Fruit fly (Drosophila melanogaster) whole organism, pupa: ENCODE measurements around the gene CG32486.

Experiments
- CG10348 ChIP-seq: fragments of 200-800 bp; sonication (Bioruptor generic); IDR thresholded peaks from 2 replicates; pipeline ENCODE4 v1.3.6; 2022; ENCODE audit warnings: missing biosample characterization, missing genetic modification characterization
- CG12605 ChIP-seq: fragments of 200-800 bp; sonication (Bioruptor generic); IDR thresholded peaks from 2 replicates; pipeline ENCODE4 v1.3.6; 2022; ENCODE audit warnings: missing biosample characterization, missing genetic modification characterization
- CG13204 ChIP-seq: fragments of 200-800 bp; sonication (Bioruptor generic); optimal IDR thresholded peaks from 2 replicates; lab custom pipeline; 2018; ENCODE audit warnings: missing biosample characterization, mild to moderate bottlenecking, missing genetic modification characterization, moderate library complexity
- CG14655 ChIP-seq: fragments of 200-800 bp; sonication (Bioruptor generic); optimal IDR thresholded peaks from 3 replicates; lab custom pipeline; 2017; ENCODE audit warnings: mild to moderate bottlenecking, missing biosample characterization, missing genetic modification reagents, missing genetic modification characterization
- CG15710 ChIP-seq: fragments of 200-800 bp; sonication (Bioruptor generic); optimal IDR thresholded peaks from 2 replicates; lab custom pipeline; 2018; ENCODE audit warnings: missing biosample characterization, mild to moderate bottlenecking, missing genetic modification characterization, moderate library complexity
- CG17806 ChIP-seq: fragments of 200-800 bp; sonication (Bioruptor generic); optimal IDR thresholded peaks from 2 replicates; lab custom pipeline; 2018; ENCODE audit warnings: missing biosample characterization, mild to moderate bottlenecking, missing genetic modification characterization, moderate library complexity
- CG32121 ChIP-seq: fragments of 200-800 bp; sonication (Bioruptor generic); IDR thresholded peaks from 2 replicates; pipeline ENCODE4 v1.3.6; 2022; ENCODE audit warnings: missing biosample characterization, missing genetic modification characterization
- CG34367 ChIP-seq: fragments of 200-800 bp; sonication (Bioruptor generic); optimal IDR thresholded peaks from 2 replicates; lab custom pipeline; 2018; ENCODE audit warnings: missing biosample characterization, mild to moderate bottlenecking, missing genetic modification characterization
- CG4496 ChIP-seq: fragments of 200-800 bp; sonication (Bioruptor generic); IDR thresholded peaks from 3 replicates; pipeline ENCODE4 v1.3.6; 2022; ENCODE audit warnings: missing biosample characterization, missing genetic modification characterization
- CG8159 ChIP-seq: fragments of 200-800 bp; sonication (Bioruptor generic); optimal IDR thresholded peaks from 3 replicates; lab custom pipeline; 2018; ENCODE audit warnings: missing biosample characterization, mild to moderate bottlenecking, missing genetic modification characterization, moderate library complexity
- CG8301 ChIP-seq: fragments of 200-800 bp; sonication (Bioruptor generic); optimal IDR thresholded peaks from 2 replicates; lab custom pipeline; 2018; ENCODE audit warnings: missing biosample characterization, mild to moderate bottlenecking, missing genetic modification characterization
- CG9948 ChIP-seq: fragments of 200-800 bp; sonication (Bioruptor generic); optimal IDR thresholded peaks from 2 replicates; lab custom pipeline; 2018; ENCODE audit warnings: missing biosample characterization, mild to moderate bottlenecking, missing genetic modification characterization, moderate library complexity
- D1 ChIP-seq: fragments of 200-800 bp; sonication (Bioruptor generic); optimal IDR thresholded peaks from 2 replicates; lab custom pipeline; 2018; ENCODE audit warnings: missing biosample characterization, mild to moderate bottlenecking, missing genetic modification characterization, moderate library complexity
- EcR ChIP-seq: fragments of 200-800 bp; sonication (Bioruptor generic); optimal IDR thresholded peaks from 3 replicates; lab custom pipeline; 2019; ENCODE audit warnings: missing biosample characterization, missing genetic modification characterization, mild to moderate bottlenecking, moderate library complexity, missing genetic modification reagents
- Ets98B ChIP-seq: fragments of 200-800 bp; sonication (Bioruptor generic); IDR thresholded peaks from 2 replicates; pipeline ENCODE4 v1.3.6; 2022; ENCODE audit warnings: missing biosample characterization, missing genetic modification characterization
- Pif1A ChIP-seq: fragments of 200-800 bp; sonication (Bioruptor generic); optimal IDR thresholded peaks from 3 replicates; lab custom pipeline; 2016; ENCODE audit warnings: missing biosample characterization, missing genetic modification characterization
- Pif1B ChIP-seq: fragments of 200-800 bp; sonication (Bioruptor generic); optimal IDR thresholded peaks from 3 replicates; lab custom pipeline; 2016; ENCODE audit warnings: missing biosample characterization, missing genetic modification characterization
- Snoo ChIP-seq: fragments of 200-800 bp; sonication (Bioruptor generic); optimal IDR thresholded peaks from 3 replicates; lab custom pipeline; 2017; ENCODE audit warnings: missing biosample characterization, mild to moderate bottlenecking, missing genetic modification characterization, inconsistent platforms
- fd96Ca ChIP-seq: fragments of 200-800 bp; sonication (Bioruptor generic); IDR thresholded peaks from 3 replicates; pipeline ENCODE4 v1.3.6; 2022; ENCODE audit warnings: missing biosample characterization, missing genetic modification characterization
- gl ChIP-seq: fragments of 200-800 bp; sonication (Bioruptor generic); optimal IDR thresholded peaks from 2 replicates; lab custom pipeline; 2018; ENCODE audit warnings: missing biosample characterization, mild to moderate bottlenecking, missing genetic modification characterization
- rn ChIP-seq: fragments of 200-800 bp; sonication (Bioruptor generic); IDR thresholded peaks from 2 replicates; pipeline ENCODE4 v1.3.6; 2022; ENCODE audit warnings: missing biosample characterization, missing genetic modification characterization

Gene CG32486

DNA sequence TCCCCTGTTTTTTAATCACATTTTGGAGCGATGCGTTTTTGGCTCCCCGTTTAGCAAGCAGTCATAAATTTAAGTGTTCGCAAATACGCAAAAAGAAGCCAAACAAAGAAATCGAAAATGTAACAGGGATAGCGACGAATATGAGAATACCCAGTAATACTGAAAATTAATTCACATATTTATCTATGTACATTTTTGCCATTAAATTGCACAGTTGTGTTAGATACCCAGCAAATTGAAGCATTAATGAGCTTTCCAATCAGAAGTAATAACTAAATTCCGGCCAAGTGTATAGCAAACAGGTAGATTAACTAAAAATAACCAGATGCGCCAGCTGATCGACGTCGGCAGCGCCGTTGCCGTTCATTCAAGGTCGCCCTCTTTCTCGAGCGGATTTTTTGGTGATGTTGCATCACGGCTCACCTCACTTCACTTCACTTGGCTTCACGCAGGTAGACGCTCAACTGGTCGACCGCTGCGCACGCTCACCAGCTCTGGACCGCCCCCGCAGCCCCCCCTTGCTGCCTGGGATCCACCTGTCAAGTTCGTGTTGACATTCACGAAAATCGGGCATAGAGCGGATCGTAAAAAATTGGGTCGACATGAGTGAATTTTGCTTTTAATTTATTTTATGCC is 33.6 kb downstream of the CG32486 start:
- peak; percentile 23; the same call in 1 of the 2 replicates for TF ChIP-seq CG32121
- TF ChIP-seq CG13204 = peak; percentile 50
- no peak for TF ChIP-seq Pif1A (GFP tag; lab: Kevin White, UChicago)
- no peak for TF ChIP-seq Pif1B (GFP tag; lab: Kevin White, UChicago)
- TF ChIP-seq CG8301 = no peak
- TF ChIP-seq fd96Ca (GFP tag; lab: Robert Waterston, UW) = no peak

DNA sequence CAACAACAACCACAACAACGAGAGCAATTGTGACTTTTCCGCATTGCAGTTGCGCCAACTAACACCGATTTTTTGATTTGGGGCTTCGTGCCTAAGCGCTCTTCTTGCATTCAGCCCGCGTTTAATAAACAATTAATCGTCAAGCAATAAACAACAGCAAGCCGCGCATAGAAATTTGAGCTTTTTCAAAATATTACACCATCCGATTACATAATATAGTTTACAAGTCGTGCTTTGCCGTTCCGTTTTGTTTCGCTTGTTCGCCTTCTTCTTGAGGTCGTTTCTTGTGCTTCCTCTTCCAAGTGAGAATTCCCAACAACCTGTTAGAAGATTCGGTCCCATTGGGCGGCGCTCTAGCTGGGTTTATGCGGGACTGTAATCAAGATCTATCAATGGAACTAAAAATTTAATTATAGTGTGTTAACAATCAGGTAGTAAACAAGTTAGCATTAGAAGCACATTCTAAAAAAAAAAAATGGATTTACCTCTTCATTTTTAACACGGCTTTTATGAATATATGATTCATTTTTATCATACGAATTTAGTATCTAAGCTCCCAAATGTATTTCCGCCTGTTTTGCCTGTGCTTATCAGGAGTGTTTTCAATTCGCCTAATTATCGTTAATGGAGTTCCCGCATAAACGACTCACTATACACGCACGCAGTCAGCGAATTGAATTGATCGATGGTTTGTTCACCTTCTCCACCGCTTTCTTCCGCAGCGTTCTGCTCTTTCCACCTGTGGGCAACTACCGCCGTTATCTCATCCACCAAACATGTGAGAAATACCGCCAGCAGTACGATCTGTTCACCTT is 34.7 kb downstream of the CG32486 start:
- peak; percentile 72 for TF ChIP-seq CG17806 (tag; lab: Kevin White, UChicago)
- peak; percentile 72 for TF ChIP-seq Ets98B (GFP tag; lab: Robert Waterston, UW)
- peak; percentile 69 for TF ChIP-seq CG34367
- TF ChIP-seq CG15710 (tag; lab: Kevin White, UChicago) = peak; percentile 76
- TF ChIP-seq CG12605 (GFP tag; lab: Robert Waterston, UW) = peak; percentile 50
- TF ChIP-seq rn (GFP tag; lab: Robert Waterston, UW) = no peak
- no peak for TF ChIP-seq CG10348
- TF ChIP-seq gl (tag; lab: Kevin White, UChicago) = peak; percentile 59
- TF ChIP-seq fd96Ca (GFP tag; lab: Robert Waterston, UW) = peak; percentile 73; the same call in 2 of the 3 replicates
- no peak for TF ChIP-seq CG13204
- TF ChIP-seq Pif1A (GFP tag; lab: Kevin White, UChicago) = peak; percentile 83
- no peak for TF ChIP-seq D1 (tag; lab: Kevin White, UChicago)
- peak; percentile 64; the same call in 1 of the 2 replicates for TF ChIP-seq CG32121
- TF ChIP-seq CG9948 (tag; lab: Kevin White, UChicago) = peak; percentile 71
- peak; percentile 89 for TF ChIP-seq CG8301
- TF ChIP-seq Pif1B (GFP tag; lab: Kevin White, UChicago) = peak; percentile 77
- peak; percentile 59; the same call in 2 of the 3 replicates for TF ChIP-seq CG4496 (GFP tag; lab: Robert Waterston, UW)
- no peak for TF ChIP-seq EcR (GFP tag; lab: Kevin White, UChicago)
- peak; percentile 91 for TF ChIP-seq CG14655
- peak; percentile 77 for TF ChIP-seq Snoo (tag; lab: Kevin White, UChicago)
- peak; percentile 74 for TF ChIP-seq CG8159

DNA sequence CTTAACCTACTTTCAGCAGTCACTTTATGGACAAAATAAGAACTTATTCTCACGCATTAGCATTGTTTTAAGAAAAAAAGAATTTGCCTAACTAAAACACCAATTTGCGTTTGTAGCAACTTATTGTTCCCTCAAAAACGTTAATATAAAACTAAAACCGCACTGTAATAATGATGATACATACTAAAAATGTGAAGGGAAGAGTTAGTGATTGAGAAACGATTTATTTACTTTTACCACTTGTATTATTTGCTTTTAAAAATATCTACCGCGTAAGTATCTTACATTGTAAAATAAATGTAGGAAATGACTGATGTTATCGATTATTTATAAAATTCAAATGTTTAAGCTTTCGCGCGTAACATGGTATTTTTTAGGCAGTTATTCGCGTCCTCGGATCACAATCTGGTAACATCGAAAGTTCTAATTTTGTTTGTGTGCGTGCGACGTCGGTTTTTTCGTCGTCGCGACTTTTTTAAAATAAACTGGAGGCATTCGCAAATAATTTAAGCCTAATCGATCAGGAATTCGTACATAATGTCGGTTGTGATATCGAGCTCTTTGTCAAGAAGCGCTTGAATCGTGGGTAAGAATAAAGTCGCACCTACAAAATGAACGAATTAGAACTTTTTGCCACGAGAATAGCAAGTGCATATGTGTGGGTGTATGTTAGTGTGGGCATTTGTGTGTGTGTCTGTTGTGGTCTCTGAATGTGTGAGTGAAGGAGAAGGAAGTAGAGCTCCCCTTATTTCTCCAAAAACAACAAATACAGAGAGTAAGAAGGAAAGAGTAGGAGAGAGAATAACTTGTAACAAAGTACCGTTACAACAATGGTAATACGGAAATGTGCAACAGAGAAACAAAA is 35.6 kb downstream of the CG32486 start, which contains the start of gene CG2162:
CG2162 (plus strand) TSS at position 418 of the 865 bp plus-strand sequence.
- no peak for TF ChIP-seq CG17806 (tag; lab: Kevin White, UChicago)
- peak; percentile 2 for TF ChIP-seq CG8301

DNA sequence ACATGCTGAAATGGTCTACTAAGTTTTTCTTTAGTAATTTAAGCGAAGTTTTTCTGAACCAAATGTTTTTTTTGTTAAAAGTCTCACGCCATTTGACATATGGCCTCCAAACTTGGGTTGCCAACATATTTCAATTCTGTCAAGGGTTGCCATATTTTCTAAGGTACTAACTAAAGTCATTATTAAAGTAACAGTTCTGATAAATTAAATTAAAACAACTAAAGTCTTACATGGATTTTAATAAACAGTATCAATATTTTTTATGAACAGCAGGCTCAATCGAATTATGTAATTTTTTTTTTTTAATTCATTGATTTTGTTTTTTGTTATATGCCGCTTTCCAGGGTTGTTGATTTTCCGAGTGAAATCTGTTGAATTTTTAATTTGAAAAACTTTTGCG is 44.2 kb downstream of the CG32486 start, which contains the start of gene aly:
aly (minus strand) TSS at position 101 of the 400 bp plus-strand sequence.
- no peak for TF ChIP-seq CG8159
- no peak for TF ChIP-seq rn (GFP tag; lab: Robert Waterston, UW)
- TF ChIP-seq CG9948 (tag; lab: Kevin White, UChicago) = no peak
- no peak for TF ChIP-seq D1 (tag; lab: Kevin White, UChicago)
- TF ChIP-seq Snoo (tag; lab: Kevin White, UChicago) = no peak
- no peak for TF ChIP-seq CG12605 (GFP tag; lab: Robert Waterston, UW)
- no peak for TF ChIP-seq Ets98B (GFP tag; lab: Robert Waterston, UW)
- TF ChIP-seq CG10348 = no peak
- no peak for TF ChIP-seq CG34367
- TF ChIP-seq fd96Ca (GFP tag; lab: Robert Waterston, UW) = no peak
- TF ChIP-seq CG4496 (GFP tag; lab: Robert Waterston, UW) = no peak
- no peak for TF ChIP-seq CG14655
- no peak for TF ChIP-seq CG13204
- TF ChIP-seq Pif1B (GFP tag; lab: Kevin White, UChicago) = no peak
- no peak for TF ChIP-seq Pif1A (GFP tag; lab: Kevin White, UChicago)
- TF ChIP-seq, all 21 proteins: peak for 0

DNA sequence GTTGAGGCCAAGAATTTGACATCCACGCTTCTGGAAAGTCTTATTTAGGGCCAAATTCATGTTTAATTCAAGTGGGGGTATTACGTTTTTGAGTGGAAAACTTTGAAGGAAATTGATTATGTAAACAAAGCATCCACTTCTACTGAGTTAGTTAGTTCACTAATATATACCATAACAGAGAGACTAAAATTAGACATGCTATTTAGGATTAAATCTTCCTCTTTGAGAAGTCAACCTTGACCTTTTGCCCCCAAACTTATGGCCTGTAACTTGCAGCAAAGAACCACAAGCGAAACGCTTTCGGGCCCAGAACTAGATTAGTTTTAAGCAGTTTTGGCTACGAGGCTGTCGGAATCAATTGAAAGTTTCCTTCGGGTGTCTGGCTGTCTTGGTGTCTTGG is 53.5 kb downstream of the CG32486 start, which contains the start of gene CG32487:
CG32487 (minus strand) TSS at position 101 of the 400 bp plus-strand sequence.
- TF ChIP-seq Pif1A (GFP tag; lab: Kevin White, UChicago) (no peak), EcR (GFP tag; lab: Kevin White, UChicago) (no peak), CG13204 (no peak), Snoo (tag; lab: Kevin White, UChicago) (no peak), Ets98B (GFP tag; lab: Robert Waterston, UW) (no peak), CG15710 (tag; lab: Kevin White, UChicago) (no peak), D1 (tag; lab: Kevin White, UChicago) (no peak), CG32121 (no peak), Pif1B (GFP tag; lab: Kevin White, UChicago) (no peak), CG17806 (tag; lab: Kevin White, UChicago) (no peak), CG14655 (no peak)
